Fruit fly (Drosophila melanogaster) whole organism, wandering third instar larva: ENCODE measurements around the gene CG9673.

Source experiments
- Abd-B ChIP-seq: fragments of >200 bp; optimal IDR thresholded peaks from 2 replicates; lab custom pipeline; 2017; ENCODE audit warnings: missing biosample characterization, missing genetic modification characterization
- CG32264 ChIP-seq: fragments of 200-800 bp; sonication (Bioruptor generic); optimal IDR thresholded peaks from 2 replicates; lab custom pipeline; 2016; ENCODE audit warnings: missing biosample characterization, missing genetic modification characterization
- CG9705 ChIP-seq: fragments of 200-800 bp; sonication (Bioruptor generic); optimal IDR thresholded peaks from 2 replicates; lab custom pipeline; 2018; ENCODE audit warnings: missing biosample characterization, mild to moderate bottlenecking, missing genetic modification characterization
- CrebA ChIP-seq: fragments of 200-800 bp; sonication (Bioruptor generic); optimal IDR thresholded peaks from 2 replicates; lab custom pipeline; 2016; ENCODE audit warnings: missing biosample characterization, mild to moderate bottlenecking, missing genetic modification characterization, borderline replicate concordance
- Dfd ChIP-seq: fragments of >200 bp; optimal IDR thresholded peaks from 2 replicates; lab custom pipeline; 2017; ENCODE audit warnings: missing biosample characterization, missing genetic modification characterization
- Dif ChIP-seq: fragments of 200-275, 200-300 bp; sonication (Bioruptor generic); optimal IDR thresholded peaks from 2 replicates; lab custom pipeline; 2018; ENCODE audit warnings: missing biosample characterization, missing genetic modification characterization; ENCODE audit not compliant: partially characterized antibody
- GATAd ChIP-seq: sonication (Bioruptor generic); optimal IDR thresholded peaks from 2 replicates; lab custom pipeline; 2016; ENCODE audit warnings: missing biosample characterization, missing genetic modification characterization
- HLH106 ChIP-seq: fragments of 200-800 bp; optimal IDR thresholded peaks from 3 replicates; lab custom pipeline; 2019; ENCODE audit warnings: missing biosample characterization, mild to moderate bottlenecking, missing genetic modification characterization, moderate library complexity
- Hnf4 ChIP-seq: fragments of 200-800 bp; sonication (Bioruptor generic); optimal IDR thresholded peaks from 2 replicates; lab custom pipeline; 2016; ENCODE audit warnings: missing biosample characterization, mild to moderate bottlenecking, missing genetic modification characterization
- Hr78 ChIP-seq: fragments of >200 bp; optimal IDR thresholded peaks from 2 replicates; lab custom pipeline; 2017; ENCODE audit warnings: missing biosample characterization, missing genetic modification characterization
- Hr83 ChIP-seq: fragments of 200-300 bp; sonication (Bioruptor generic); optimal IDR thresholded peaks from 2 replicates; lab custom pipeline; 2016; ENCODE audit warnings: missing biosample characterization, mild to moderate bottlenecking, missing genetic modification characterization, moderate library complexity; ENCODE audit not compliant: poor library complexity, severe bottlenecking
- Jra ChIP-seq: sonication (Bioruptor generic); optimal IDR thresholded peaks from 2 replicates; lab custom pipeline; 2016; ENCODE audit warnings: missing biosample characterization, missing genetic modification characterization
- Mio ChIP-seq: sonication (Bioruptor generic); optimal IDR thresholded peaks from 2 replicates; lab custom pipeline; 2016; ENCODE audit warnings: missing biosample characterization, missing genetic modification characterization
- Myc ChIP-seq: fragments of >200 bp; optimal IDR thresholded peaks from 2 replicates; lab custom pipeline; 2017
- N ChIP-seq: fragments of >200 bp; optimal IDR thresholded peaks from 2 replicates; lab custom pipeline; 2018; ENCODE audit warnings: missing biosample characterization, missing external identifiers, missing genetic modification characterization
- OdsH ChIP-seq: fragments of 200-800 bp; sonication (Bioruptor generic); optimal IDR thresholded peaks from 2 replicates; lab custom pipeline; 2016; ENCODE audit warnings: missing biosample characterization, mild to moderate bottlenecking, missing genetic modification characterization
- Rel ChIP-seq, 2 experiments: fragments of 200-800 bp; sonication (Bioruptor generic) in 1 of 2; optimal IDR thresholded peaks; 2 replicates in 1 of 2; 3 replicates in 1 of 2; lab custom pipeline; 2016 to 2019; ENCODE audit warnings: mild to moderate bottlenecking in 2 of 2, missing biosample characterization in 2 of 2, missing genetic modification characterization in 2 of 2, moderate library complexity in 1 of 2
- Sp1 ChIP-seq: fragments of 200-800 bp; sonication (Bioruptor generic); optimal IDR thresholded peaks from 3 replicates; lab custom pipeline; 2019; ENCODE audit warnings: missing biosample characterization, mild to moderate bottlenecking, missing genetic modification characterization, moderate library complexity
- Vsx2 ChIP-seq: fragments of 200-300, 225-300 bp; sonication (Bioruptor generic); optimal IDR thresholded peaks from 2 replicates; lab custom pipeline; 2018; ENCODE audit warnings: missing biosample characterization, missing genetic modification characterization; ENCODE audit not compliant: partially characterized antibody
- br ChIP-seq: fragments of 200-800 bp; sonication (Bioruptor generic); optimal IDR thresholded peaks from 2 replicates; lab custom pipeline; 2016; ENCODE audit warnings: missing biosample characterization, missing genetic modification characterization
- brk ChIP-seq: fragments of 200-800 bp; sonication (Bioruptor generic); optimal IDR thresholded peaks from 2 replicates; lab custom pipeline; 2016; ENCODE audit warnings: missing biosample characterization, mild to moderate bottlenecking, missing genetic modification characterization
- dl ChIP-seq, 2 experiments: fragments of 175-275, 200-275 bp in 1 of 2; fragments of 200-275 bp in 1 of 2; sonication (Bioruptor generic); optimal IDR thresholded peaks; lab custom pipeline; 2018; ENCODE audit warnings: mild to moderate bottlenecking in 2 of 2, missing biosample characterization in 2 of 2, missing genetic modification characterization in 2 of 2, moderate library complexity in 2 of 2; ENCODE audit not compliant: partially characterized antibody in 2 of 2, insufficient read depth in 1 of 2
- dmrt93B ChIP-seq: fragments of 200-800 bp; sonication (Bioruptor generic); optimal IDR thresholded peaks from 2 replicates; lab custom pipeline; 2018; ENCODE audit warnings: missing biosample characterization, mild to moderate bottlenecking, missing genetic modification characterization
- dsf ChIP-seq: sonication (Bioruptor generic); optimal IDR thresholded peaks from 2 replicates; lab custom pipeline; 2016; ENCODE audit warnings: missing biosample characterization, missing genetic modification characterization, borderline replicate concordance
- ey ChIP-seq: fragments of 200-800 bp; sonication (Bioruptor generic); optimal IDR thresholded peaks from 2 replicates; lab custom pipeline; 2016; ENCODE audit warnings: missing biosample characterization, missing genetic modification characterization
- foxo ChIP-seq, 2 experiments: fragments of 200-800 bp; sonication (Bioruptor generic); optimal IDR thresholded peaks; 2 replicates in 1 of 2; 3 replicates in 1 of 2; lab custom pipeline; 2016 to 2017; ENCODE audit warnings: missing biosample characterization in 2 of 2, missing genetic modification characterization in 2 of 2
- fru ChIP-seq: fragments of 200-800 bp; sonication (Bioruptor generic); optimal IDR thresholded peaks from 3 replicates; lab custom pipeline; 2016; ENCODE audit warnings: missing biosample characterization, mild to moderate bottlenecking, missing genetic modification characterization
- h ChIP-seq: fragments of 200-800 bp; sonication (Bioruptor generic); optimal IDR thresholded peaks from 3 replicates; lab custom pipeline; 2016; ENCODE audit warnings: missing biosample characterization, mild to moderate bottlenecking, missing genetic modification characterization
- jim ChIP-seq: fragments of 175-275, 200-325 bp; sonication (Bioruptor generic); optimal IDR thresholded peaks from 2 replicates; lab custom pipeline; 2016; ENCODE audit warnings: missing biosample characterization, mild to moderate bottlenecking, missing genetic modification characterization
- lola ChIP-seq: fragments of >200 bp; optimal IDR thresholded peaks from 2 replicates; lab custom pipeline; 2017; ENCODE audit warnings: missing biosample characterization, missing genetic modification characterization
- pan ChIP-seq: fragments of >200 bp; optimal IDR thresholded peaks from 2 replicates; lab custom pipeline; 2017
- psq ChIP-seq: fragments of 200-800 bp; sonication (Bioruptor generic); optimal IDR thresholded peaks from 3 replicates; lab custom pipeline; 2017; ENCODE audit warnings: missing biosample characterization, mild to moderate bottlenecking, missing genetic modification characterization, moderate library complexity
- rgr ChIP-seq: fragments of 200-800 bp; sonication (Bioruptor generic); optimal IDR thresholded peaks from 3 replicates; lab custom pipeline; 2016; ENCODE audit warnings: missing biosample characterization, mild to moderate bottlenecking, missing genetic modification characterization
- sage ChIP-seq: fragments of 200-800 bp; sonication (Bioruptor generic); optimal IDR thresholded peaks from 2 replicates; lab custom pipeline; 2016; ENCODE audit warnings: missing biosample characterization, mild to moderate bottlenecking, missing genetic modification characterization
- sv ChIP-seq: fragments of 200-800 bp; sonication (Bioruptor generic); optimal IDR thresholded peaks from 3 replicates; lab custom pipeline; 2016; ENCODE audit warnings: missing biosample characterization, missing genetic modification characterization
- tai ChIP-seq: sonication (Bioruptor generic); optimal IDR thresholded peaks from 2 replicates; lab custom pipeline; 2016; ENCODE audit warnings: missing biosample characterization, missing genetic modification characterization
- usp ChIP-seq: fragments of >200 bp; optimal IDR thresholded peaks from 2 replicates; lab custom pipeline; 2017; ENCODE audit warnings: missing biosample characterization, missing genetic modification characterization
- woc ChIP-seq: sonication (Bioruptor generic); optimal IDR thresholded peaks from 2 replicates; lab custom pipeline; 2016; ENCODE audit warnings: missing biosample characterization, mild to moderate bottlenecking, missing genetic modification characterization

The CG9673 gene

DNA sequence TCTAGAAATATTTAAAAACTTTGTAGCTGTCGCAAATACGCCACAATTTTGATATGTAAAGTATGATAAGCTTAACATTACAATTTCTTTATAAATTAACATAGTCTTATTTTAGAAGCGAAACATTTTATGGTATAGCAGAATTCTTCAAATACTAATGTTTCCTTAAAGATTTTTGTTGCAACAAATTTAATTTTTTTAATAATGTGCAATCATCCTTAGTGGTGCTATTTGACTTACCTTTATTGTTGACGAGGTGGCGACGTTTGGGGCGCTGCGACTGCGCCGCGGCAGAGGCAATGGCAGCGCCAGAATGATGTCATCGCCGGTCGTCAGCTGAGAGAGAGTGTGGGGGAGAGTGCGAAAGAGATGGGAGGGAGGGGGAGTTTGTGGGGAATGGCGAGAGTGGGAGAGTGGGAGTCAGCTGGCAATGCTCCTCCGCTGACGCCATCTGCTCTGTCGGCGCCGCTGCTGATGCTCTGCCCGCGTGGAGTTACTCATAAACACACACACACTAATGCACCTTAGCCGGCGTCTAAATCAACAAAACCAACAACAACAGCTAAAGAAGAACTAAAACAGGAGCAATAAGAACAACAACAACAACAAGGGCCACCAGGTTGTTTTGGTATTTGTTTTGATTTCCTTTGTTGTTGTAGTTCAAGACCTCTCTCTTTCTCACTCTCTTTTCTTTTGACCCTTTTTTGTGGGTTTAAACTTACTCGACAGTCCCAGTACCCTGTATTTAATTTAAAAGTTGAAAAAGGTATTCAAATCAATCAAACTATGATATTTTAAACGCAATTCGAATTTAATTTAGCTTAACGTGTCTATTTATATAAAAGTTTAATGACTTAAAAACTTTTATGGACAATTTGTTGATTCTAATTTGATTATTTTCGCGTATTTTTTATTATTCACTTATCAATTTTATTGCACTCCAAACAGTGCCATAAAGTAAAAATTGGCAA is 19.8 kb upstream of the CG9673 start:
- TF ChIP-seq sv (GFP tag; lab: Kevin White, UChicago) = peak; percentile 74
- no peak for TF ChIP-seq Mio (GFP tag; lab: Kevin White, UChicago)
- no peak for TF ChIP-seq Rel (GFP tag; optimal IDR thresholded peaks at IDR 0.05; lab: Kevin White, UChicago)
- no peak for TF ChIP-seq Rel (tag; optimal IDR thresholded peaks at IDR 0.05; lab: Kevin White, UChicago)
- peak; percentile 59 for TF ChIP-seq h (GFP tag; lab: Kevin White, UChicago)
- peak; percentile 3 for TF ChIP-seq Dif
- TF ChIP-seq woc (GFP tag; lab: Kevin White, UChicago) = peak; percentile 43
- no peak for TF ChIP-seq Hr78 (GFP tag; lab: Kevin White, UChicago)
- no peak for TF ChIP-seq jim (GFP tag; lab: Kevin White, UChicago)
- no peak for TF ChIP-seq Vsx2 (GFP tag; lab: Kevin White, UChicago)
- TF ChIP-seq CrebA (GFP tag; lab: Kevin White, UChicago) = peak; percentile 40
- peak; percentile 31 to 42 for TF ChIP-seq dl (GFP tag; optimal IDR thresholded peaks at IDR 0.05; lab: Kevin White, UChicago; ENCODE audit: insufficient read depth in 1 of 2, partially characterized antibody in 2 of 2)
- TF ChIP-seq lola (GFP tag; lab: Kevin White, UChicago) = no peak
- TF ChIP-seq fru (GFP tag; lab: Kevin White, UChicago) = peak; percentile 68
- no peak for TF ChIP-seq N (GFP tag; lab: Kevin White, UChicago)
- peak; percentile 39 for TF ChIP-seq psq (GFP tag; lab: Kevin White, UChicago)
- no peak for TF ChIP-seq CG32264 (GFP tag; lab: Kevin White, UChicago)
- TF ChIP-seq usp (GFP tag; lab: Kevin White, UChicago) = no peak
- TF ChIP-seq Jra = peak; percentile 30
- no peak for TF ChIP-seq sage (GFP tag; lab: Kevin White, UChicago)
- TF ChIP-seq GATAd (GFP tag; lab: Kevin White, UChicago) = no peak
- TF ChIP-seq Hnf4 (GFP tag; lab: Kevin White, UChicago) = peak; percentile 49
- TF ChIP-seq dmrt93B (GFP tag; lab: Kevin White, UChicago) = peak; percentile 40
- TF ChIP-seq rgr (GFP tag; lab: Kevin White, UChicago) = peak; percentile 79
- peak; percentile 65 for TF ChIP-seq HLH106 (tag; lab: Kevin White, UChicago)
- peak; percentile 72 for TF ChIP-seq OdsH (GFP tag; lab: Kevin White, UChicago)
- TF ChIP-seq Hr83 = no peak
- no peak for TF ChIP-seq Dfd
- no peak for TF ChIP-seq CG9705 (GFP tag; lab: Kevin White, UChicago)
- no peak for TF ChIP-seq Myc
- peak; percentile 78 for TF ChIP-seq Sp1 (GFP tag; lab: Kevin White, UChicago)
- TF ChIP-seq ey (GFP tag; lab: Kevin White, UChicago) = peak; percentile 80
- peak; percentile 31 for TF ChIP-seq tai (GFP tag; lab: Kevin White, UChicago)
- no peak for TF ChIP-seq Abd-B (GFP tag; lab: Kevin White, UChicago)
- no peak for TF ChIP-seq pan (lab: Kevin White, UChicago)
- peak; percentile 56 for TF ChIP-seq br (GFP tag; lab: Kevin White, UChicago)
- TF ChIP-seq foxo (GFP tag; optimal IDR thresholded peaks at IDR 0.05; lab: Kevin White, UChicago) = peak in 1 of 2 experiments; percentile 64
- TF ChIP-seq dsf = no peak
- TF ChIP-seq brk (GFP tag; lab: Kevin White, UChicago) = peak; percentile 19
- TF ChIP-seq, all 38 proteins: peak for 20

DNA sequence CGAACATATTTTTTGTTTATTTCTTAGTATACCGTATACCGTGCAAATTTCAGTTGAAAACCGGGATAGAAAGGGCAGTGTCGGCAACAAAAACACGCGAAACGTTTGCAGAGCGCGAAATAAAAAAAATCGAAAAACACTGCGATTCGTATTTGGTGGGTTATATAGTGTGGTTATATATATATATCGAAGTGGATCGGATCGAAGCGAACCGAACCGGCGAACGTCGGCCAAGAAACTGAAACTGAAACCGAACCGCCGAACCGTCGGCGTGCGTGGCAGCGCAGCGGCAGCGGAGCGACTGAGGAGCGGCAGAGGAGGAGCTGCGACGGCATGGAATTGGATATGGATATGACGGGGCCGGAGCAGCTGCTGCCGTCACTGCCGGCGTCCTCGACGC is 17.5 kb upstream of the CG9673 start, which contains the start of the genes CG32572 and CG34325:
TSS of gene CG32572 (plus strand) at position 16 of the 400 bp plus-strand sequence.
TSS of gene CG34325 (minus strand) at position 244 of the 400 bp plus-strand sequence.
- TF ChIP-seq GATAd (GFP tag; lab: Kevin White, UChicago) = no peak
- TF ChIP-seq CrebA (GFP tag; lab: Kevin White, UChicago) = no peak
- no peak for TF ChIP-seq foxo (GFP tag; optimal IDR thresholded peaks at IDR 0.05; lab: Kevin White, UChicago)
- no peak for TF ChIP-seq dsf
